Worm (Caenorhabditis elegans) whole organism, mixed stage, embryonic: ENCODE data around the gene F49E2.5.

ENCODE experiments used
- blmp-1 ChIP-seq: fragments of 150-350 bp; optimal IDR thresholded peaks from 2 replicates; lab custom pipeline; 2014; ENCODE audit warnings: missing biosample characterization, missing genetic modification characterization
- elt-1 ChIP-seq: sonication (generic microtip); optimal IDR thresholded peaks from 2 replicates; lab custom pipeline; 2017; ENCODE audit warnings: missing genetic modification characterization, mild to moderate bottlenecking, missing compliant biosample characterization, antibody characterized with exemption, moderate library complexity, borderline replicate concordance; ENCODE audit not compliant: insufficient read depth
- elt-3 ChIP-seq: fragments of 150-350 bp; optimal IDR thresholded peaks from 2 replicates; lab custom pipeline; 2014; ENCODE audit warnings: missing biosample characterization, missing genetic modification characterization
- lsy-2 ChIP-seq: fragments of 150-350 bp; optimal IDR thresholded peaks from 2 replicates; lab custom pipeline; 2014; ENCODE audit warnings: missing biosample characterization, missing genetic modification characterization
- mep-1 ChIP-seq: fragments of 150-350 bp; optimal IDR thresholded peaks from 2 replicates; lab custom pipeline; 2017; ENCODE audit warnings: missing biosample characterization, missing genetic modification reagents, missing genetic modification characterization, inconsistent platforms
- nhr-12 ChIP-seq: fragments of 150-350 bp; optimal IDR thresholded peaks from 2 replicates; lab custom pipeline; 2014; ENCODE audit warnings: missing biosample characterization, missing genetic modification characterization
- pha-4 ChIP-seq: fragments of 150-350 bp; optimal IDR thresholded peaks from 2 replicates; lab custom pipeline; 2018; ENCODE audit warnings: missing biosample characterization, missing genetic modification reagents, missing genetic modification characterization
- snpc-4 ChIP-seq: fragments of 150-350 bp; optimal IDR thresholded peaks from 2 replicates; lab custom pipeline; 2014; ENCODE audit warnings: missing biosample characterization, missing genetic modification characterization
- tbx-8 ChIP-seq: fragments of 200-800 bp; sonication (Bioruptor generic); optimal IDR thresholded peaks from 2 replicates; lab custom pipeline; 2018; ENCODE audit warnings: mild to moderate bottlenecking, missing genetic modification characterization, moderate library complexity, missing compliant biosample characterization
- unc-39 ChIP-seq: fragments of 150-350 bp; optimal IDR thresholded peaks from 2 replicates; lab custom pipeline; 2014; ENCODE audit warnings: missing biosample characterization, missing genetic modification characterization
- unc-62 ChIP-seq: fragments of 150-350 bp; optimal IDR thresholded peaks from 2 replicates; lab custom pipeline; 2014; ENCODE audit warnings: missing biosample characterization, missing genetic modification reagents, missing genetic modification characterization
- ztf-11 ChIP-seq: fragments of 150-350 bp; optimal IDR thresholded peaks from 2 replicates; lab custom pipeline; 2014; ENCODE audit warnings: missing biosample characterization, missing genetic modification characterization

DNA sequence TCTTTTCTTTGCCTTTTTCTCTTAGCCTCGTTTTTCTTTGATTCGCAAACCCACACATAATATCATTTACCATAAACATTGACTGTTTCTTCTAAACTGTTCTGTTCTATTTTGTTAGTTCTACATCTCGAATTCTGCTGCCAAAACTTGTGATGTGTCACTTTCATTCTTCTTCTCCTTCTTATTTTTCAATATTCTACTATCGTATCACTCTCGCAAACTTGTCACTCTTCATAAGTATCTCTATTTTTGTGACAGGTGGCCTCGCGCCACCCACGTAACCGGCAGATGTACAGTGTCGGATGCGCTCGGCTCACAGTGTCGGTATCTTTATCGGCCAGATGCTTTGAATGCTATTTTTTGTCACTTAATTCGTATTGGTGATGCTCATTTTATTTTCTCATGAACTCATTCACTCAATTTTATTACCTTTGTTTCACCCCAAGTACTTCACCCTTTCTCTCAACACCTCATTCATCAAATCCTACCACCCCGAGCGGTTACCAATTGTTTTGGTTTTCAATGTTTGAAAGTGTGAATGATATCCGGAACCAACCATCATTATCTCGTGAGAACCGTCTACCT, 34.9 kb upstream of the F49E2.5 start:
- TF ChIP-seq pha-4 (tag; lab: Kevin White, UChicago), result no peak
- no peak for TF ChIP-seq ztf-11 (tag; lab: Kevin White, UChicago)
- TF ChIP-seq lsy-2 (tag; lab: Kevin White, UChicago), result no peak
- TF ChIP-seq mep-1 (tag; lab: Kevin White, UChicago), result no peak
- TF ChIP-seq elt-3, result no peak
- no peak for TF ChIP-seq unc-39 (tag; lab: Kevin White, UChicago)
- TF ChIP-seq blmp-1 (tag; lab: Kevin White, UChicago), result no peak
- no peak for TF ChIP-seq elt-1 (tag; lab: Kevin White, UChicago)
- no peak for TF ChIP-seq unc-62 (GFP tag; lab: Kevin White, UChicago)
- TF ChIP-seq snpc-4 (tag; lab: Kevin White, UChicago), result no peak
- TF ChIP-seq tbx-8 (GFP tag; lab: Kevin White, UChicago), result no peak
- no peak for TF ChIP-seq nhr-12 (tag; lab: Kevin White, UChicago)
